Worm (Caenorhabditis elegans) whole organism, late embryonic: ENCODE measurements around the gene rbg-3.
"Not testable (repeated sequence)": the region's sequence is repeated elsewhere in the genome, so short reads cannot be mapped to it uniquely, and the experiment has no call there.

Source experiments
- C08G9.2 ChIP-seq: sonication (generic microtip); optimal IDR thresholded peaks from 2 replicates; lab custom pipeline; 2016; ENCODE audit warnings: mild to moderate bottlenecking, missing genetic modification characterization, moderate library complexity, missing compliant biosample characterization
- C38D4.7 ChIP-seq: fragments of 200-800 bp; sonication (Bioruptor generic); optimal IDR thresholded peaks from 2 replicates; lab custom pipeline; 2018; ENCODE audit warnings: mild to moderate bottlenecking, missing genetic modification characterization, moderate library complexity, missing compliant biosample characterization
- F13H6.1 ChIP-seq: sonication (generic microtip); optimal IDR thresholded peaks from 2 replicates; lab custom pipeline; 2016; ENCODE audit warnings: missing genetic modification characterization, missing compliant biosample characterization
- Y22D7AL.16 ChIP-seq: sonication (generic microtip); optimal IDR thresholded peaks from 2 replicates; lab custom pipeline; 2016; ENCODE audit warnings: missing genetic modification characterization, missing compliant biosample characterization
- ahr-1 ChIP-seq: sonication (generic microtip); optimal IDR thresholded peaks from 2 replicates; lab custom pipeline; 2016; ENCODE audit warnings: missing genetic modification characterization, missing compliant biosample characterization
- ama-1 ChIP-seq: fragments of 150-350 bp; optimal IDR thresholded peaks from 2 replicates; lab custom pipeline; 2014
- ceh-18 ChIP-seq: sonication (generic microtip); optimal IDR thresholded peaks from 2 replicates; lab custom pipeline; 2016; ENCODE audit warnings: missing genetic modification characterization, missing compliant biosample characterization
- ceh-22 ChIP-seq: sonication (generic microtip); optimal IDR thresholded peaks from 2 replicates; lab custom pipeline; 2017; ENCODE audit warnings: missing biosample characterization, missing genetic modification characterization
- ceh-24 ChIP-seq: sonication (generic microtip); optimal IDR thresholded peaks from 2 replicates; lab custom pipeline; 2016; ENCODE audit warnings: mild to moderate bottlenecking, missing genetic modification characterization, missing compliant biosample characterization
- ceh-34 ChIP-seq: sonication (generic microtip); optimal IDR thresholded peaks from 2 replicates; lab custom pipeline; 2016; ENCODE audit warnings: mild to moderate bottlenecking, missing genetic modification characterization, missing compliant biosample characterization
- ceh-45 ChIP-seq: fragments of 200-800 bp; sonication (Bioruptor generic); IDR thresholded peaks from 2 replicates; pipeline ENCODE4 v1.3.6; 2022; ENCODE audit warnings: missing genetic modification reagents, missing genetic modification characterization, missing compliant biosample characterization
- ceh-48 ChIP-seq: sonication (generic microtip); optimal IDR thresholded peaks from 2 replicates; lab custom pipeline; 2016; ENCODE audit warnings: missing genetic modification characterization, inconsistent platforms, missing compliant biosample characterization
- ceh-6 ChIP-seq: fragments of 200-800 bp; sonication (Bioruptor generic); optimal IDR thresholded peaks from 2 replicates; lab custom pipeline; 2018; ENCODE audit warnings: mild to moderate bottlenecking, missing genetic modification characterization, missing compliant biosample characterization
- dmd-4 ChIP-seq: sonication (generic microtip); optimal IDR thresholded peaks from 2 replicates; lab custom pipeline; 2016; ENCODE audit warnings: borderline replicate concordance, missing genetic modification characterization, missing compliant biosample characterization
- elt-2 ChIP-seq: sonication (generic microtip); optimal IDR thresholded peaks from 2 replicates; lab custom pipeline; 2016; ENCODE audit warnings: missing genetic modification reagents, missing genetic modification characterization, missing compliant biosample characterization
- ets-4 ChIP-seq: sonication (generic microtip); optimal IDR thresholded peaks from 2 replicates; lab custom pipeline; 2016; ENCODE audit warnings: missing genetic modification characterization, missing compliant biosample characterization
- eyg-1 ChIP-seq: sonication (generic microtip); optimal IDR thresholded peaks from 2 replicates; lab custom pipeline; 2016; ENCODE audit warnings: missing genotype, missing genetic modification characterization, missing compliant biosample characterization
- fkh-10 ChIP-seq: fragments of 150-350 bp; optimal IDR thresholded peaks from 2 replicates; lab custom pipeline; 2014; ENCODE audit warnings: missing biosample characterization, missing genetic modification reagents, missing genetic modification characterization
- gmeb-2 ChIP-seq: sonication (generic microtip); optimal IDR thresholded peaks from 2 replicates; lab custom pipeline; 2016; ENCODE audit warnings: missing genetic modification characterization, inconsistent platforms, missing compliant biosample characterization
- hlh-13 ChIP-seq: fragments of 200-800 bp; sonication (Bioruptor generic); optimal IDR thresholded peaks from 2 replicates; lab custom pipeline; 2018; ENCODE audit warnings: mild to moderate bottlenecking, missing genetic modification characterization, missing compliant biosample characterization
- hlh-6 ChIP-seq: sonication (generic microtip); optimal IDR thresholded peaks from 2 replicates; lab custom pipeline; 2016; ENCODE audit warnings: missing genotype, missing genetic modification characterization, missing compliant biosample characterization
- hlh-8 ChIP-seq: sonication (generic microtip); optimal IDR thresholded peaks from 2 replicates; lab custom pipeline; 2016; ENCODE audit warnings: missing genotype, missing genetic modification characterization, missing compliant biosample characterization
- lim-6 ChIP-seq: sonication (generic microtip); optimal IDR thresholded peaks from 2 replicates; lab custom pipeline; 2016; ENCODE audit warnings: missing genetic modification characterization, missing compliant biosample characterization
- lin-11 ChIP-seq: fragments of 200-800 bp; sonication (Bioruptor generic); optimal IDR thresholded peaks from 2 replicates; lab custom pipeline; 2018; ENCODE audit warnings: mild to moderate bottlenecking, missing genetic modification characterization, missing compliant biosample characterization
- madf-2 ChIP-seq: sonication (generic microtip); optimal IDR thresholded peaks from 2 replicates; lab custom pipeline; 2017; ENCODE audit warnings: missing genetic modification characterization, missing compliant biosample characterization
- mec-3 ChIP-seq: sonication (generic microtip); optimal IDR thresholded peaks from 2 replicates; lab custom pipeline; 2016; ENCODE audit warnings: borderline replicate concordance, missing genetic modification characterization, missing compliant biosample characterization
- nhr-11 ChIP-seq: fragments of 150-350 bp; optimal IDR thresholded peaks from 2 replicates; lab custom pipeline; 2014; ENCODE audit warnings: missing biosample characterization, missing genetic modification characterization
- nhr-232 ChIP-seq: sonication (generic microtip); optimal IDR thresholded peaks from 2 replicates; lab custom pipeline; 2016; ENCODE audit warnings: missing genetic modification characterization, missing compliant biosample characterization
- odd-2 ChIP-seq: sonication (generic microtip); optimal IDR thresholded peaks from 2 replicates; lab custom pipeline; 2017; ENCODE audit warnings: antibody characterized with exemption, mild to moderate bottlenecking, missing genetic modification characterization, missing compliant biosample characterization
- rnt-1 ChIP-seq: sonication (generic microtip); optimal IDR thresholded peaks from 2 replicates; lab custom pipeline; 2016; ENCODE audit warnings: missing genetic modification characterization, missing compliant biosample characterization
- sdc-2 ChIP-seq: sonication (generic microtip); optimal IDR thresholded peaks from 2 replicates; lab custom pipeline; 2016; ENCODE audit warnings: missing genotype, missing genetic modification characterization, missing compliant biosample characterization
- syd-9 ChIP-seq: sonication (generic microtip); optimal IDR thresholded peaks from 2 replicates; lab custom pipeline; 2016; ENCODE audit warnings: mild to moderate bottlenecking, missing genetic modification characterization, moderate library complexity, missing compliant biosample characterization
- unc-3 ChIP-seq, 2 experiments: fragments of 200-800 bp in 1 of 2; sonication (Bioruptor generic) in 1 of 2; sonication (generic microtip) in 1 of 2; conservative IDR thresholded peaks in 1 of 2; optimal IDR thresholded peaks in 1 of 2; 2 replicates each; pipeline versions ENCODE4 v1.3.6 to Lab custom; 2016 to 2022; ENCODE audit warnings: missing compliant biosample characterization in 2 of 2, missing genetic modification characterization in 2 of 2, missing genetic modification reagents in 1 of 2

rbg-3 gene

ce11 chrIII:4734056-4734455 lies 20.2 kb upstream of the rbg-3 start, which contains the start of gene F17C8.9:
F17C8.9 (plus strand) TSS chrIII:4734356.
- TF ChIP-seq hlh-8 (tag; lab: Kevin White, UChicago) (no peak), elt-2 (no peak), F13H6.1 (tag; lab: Kevin White, UChicago) (no peak), eyg-1 (tag; lab: Kevin White, UChicago) (no peak), ceh-24 (no peak), odd-2 (tag; lab: Kevin White, UChicago) (no peak), dmd-4 (no peak), hlh-13 (GFP tag; lab: Kevin White, UChicago) (no peak), C08G9.2 (tag; lab: Kevin White, UChicago) (no peak), ama-1 (lab: Kevin White, UChicago) (no peak), lim-6 (tag; lab: Kevin White, UChicago) (no peak), sdc-2 (tag; lab: Kevin White, UChicago) (no peak), ceh-6 (GFP tag; lab: Kevin White, UChicago) (no peak), ceh-48 (no peak), mec-3 (tag; lab: Kevin White, UChicago) (no peak)

ce11 chrIII:4735443-4735842 lies 18.8 kb upstream of the rbg-3 start, which contains the start of gene F17C8.7:
F17C8.7 (plus strand) TSS chrIII:4735743.
- TF ChIP-seq syd-9 (tag; lab: Kevin White, UChicago): no peak
- TF ChIP-seq gmeb-2 (tag; lab: Kevin White, UChicago): no peak
- no peak for TF ChIP-seq ahr-1 (tag; lab: Kevin White, UChicago)
- no peak for TF ChIP-seq ceh-45
- no peak for TF ChIP-seq madf-2 (tag; lab: Kevin White, UChicago)
- TF ChIP-seq unc-3 (GFP tag; conservative IDR thresholded peaks at IDR 0.05; lab: Robert Waterston, UW): no peak
- no peak for TF ChIP-seq unc-3 (tag; optimal IDR thresholded peaks at IDR 0.05; lab: Kevin White, UChicago)
- no peak for TF ChIP-seq elt-2
- no peak for TF ChIP-seq nhr-11 (tag; lab: Kevin White, UChicago)
- TF ChIP-seq ama-1 (lab: Kevin White, UChicago): no peak
- TF ChIP-seq lin-11: no peak
- no peak for TF ChIP-seq ets-4 (tag; lab: Kevin White, UChicago)
- TF ChIP-seq Y22D7AL.16 (tag; lab: Kevin White, UChicago): no peak
- TF ChIP-seq hlh-6 (tag; lab: Kevin White, UChicago): no peak
- TF ChIP-seq ceh-18 (tag; lab: Kevin White, UChicago): no peak

ce11 chrIII:4739975-4740374 lies 14.2 kb upstream of the rbg-3 start, which contains the start of gene ras-2:
ras-2 (minus strand) TSS chrIII:4740075.
- TF ChIP-seq ceh-34 (tag; lab: Kevin White, UChicago) (no peak), fkh-10 (GFP tag; lab: Kevin White, UChicago) (no peak), C38D4.7 (GFP tag; lab: Kevin White, UChicago) (no peak), ceh-22 (tag; lab: Kevin White, UChicago) (no peak)

DNA sequence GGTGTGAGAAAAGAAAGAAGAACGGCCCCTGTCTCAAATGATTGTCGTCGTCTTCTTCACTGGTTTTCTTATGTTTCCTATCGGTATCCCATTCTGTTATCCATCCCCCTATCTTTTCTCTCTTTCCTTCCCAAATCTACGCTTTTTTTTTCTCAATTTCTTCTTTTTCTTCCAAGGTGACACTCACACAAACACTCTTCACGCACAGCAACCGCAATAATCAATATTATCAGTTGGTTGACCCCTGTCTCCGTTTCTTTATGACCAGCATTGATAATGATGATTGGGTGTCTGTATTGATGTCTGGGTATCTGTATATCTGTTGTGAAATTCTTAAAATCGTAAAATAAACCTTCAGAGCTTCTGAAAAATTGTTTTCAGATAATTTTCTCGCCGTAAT lies 13.4 kb upstream of the rbg-3 start:
- TF ChIP-seq rnt-1 (tag; lab: Kevin White, UChicago) (no peak), elt-2 (peak; percentile 27)

- not testable (repeated sequence) for TF ChIP-seq hlh-13 (GFP tag; lab: Kevin White, UChicago); nhr-232 (tag; lab: Kevin White, UChicago); mec-3 (tag; lab: Kevin White, UChicago)
- TF ChIP-seq, all 69 proteins: peak for 0; not testable (repeated sequence) for 69
These were observed 11.6 kb upstream of the rbg-3 start, which contains the start of gene twk-6 for ce11 chrIII:4742620-4743019. twk-6 (plus strand) TSS chrIII:4742920.
